Worm (Caenorhabditis elegans): ENCODE measurements around the gene hif-1.

DNA sequence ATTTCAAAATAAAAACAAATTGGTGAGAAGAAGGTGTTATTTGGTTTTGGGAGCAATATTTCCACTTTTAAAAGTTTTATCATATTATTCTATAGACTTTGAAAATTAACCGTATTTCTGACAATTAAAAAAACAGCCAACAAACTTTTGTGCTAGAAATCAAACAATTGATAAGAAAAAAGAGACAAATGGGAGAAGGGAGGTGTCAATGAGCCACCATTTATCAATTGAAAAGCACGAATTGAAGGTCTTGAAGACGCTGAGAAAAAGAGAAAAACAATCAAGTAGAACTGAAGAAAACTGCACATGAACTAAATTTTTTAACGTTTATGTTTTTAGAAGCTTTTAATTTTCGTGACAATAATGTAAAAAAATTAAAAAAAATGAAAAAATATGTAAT, 9.4 kb upstream of the hif-1 start:
- TF ChIP-seq fkh-10 (GFP tag; optimal IDR thresholded peaks at IDR 0.05) (no peak), elt-3 (tag; optimal IDR thresholded peaks at IDR 0.05) (no peak), egl-27 (tag; optimal IDR thresholded peaks at IDR 0.05) (no peak), elt-2 (tag; optimal IDR thresholded peaks at IDR 0.05) (peak; percentile 71), ama-1 (optimal IDR thresholded peaks at IDR 0.05) (no peak), ceh-82 (tag; optimal IDR thresholded peaks at IDR 0.05) (no peak), pqm-1 (tag; optimal IDR thresholded peaks at IDR 0.05) (peak; percentile 37), pha-4 (tag; optimal IDR thresholded peaks at IDR 0.05) (no peak), fos-1 (tag; optimal IDR thresholded peaks at IDR 0.05) (no peak), unc-39 (tag; optimal IDR thresholded peaks at IDR 0.05) (no peak), ZK546.5 (tag; optimal IDR thresholded peaks at IDR 0.05) (no peak), lsy-12 (tag; optimal IDR thresholded peaks at IDR 0.05) (no peak), nhr-237 (tag; optimal IDR thresholded peaks at IDR 0.05) (no peak), R02D3.7 (tag; optimal IDR thresholded peaks at IDR 0.05) (no peak)

Measured in whole organism, L3 larva.